Worm (Caenorhabditis elegans) whole organism, midembryonic: ENCODE measurements around the gene nit-1.

ENCODE experiments used
- T22C8.4 ChIP-seq: fragments of 200-800 bp; sonication (Bioruptor generic); IDR thresholded peaks from 2 replicates; pipeline ENCODE4 v1.3.6; 2022; ENCODE audit warnings: missing genetic modification characterization, missing compliant biosample characterization
- cog-1 ChIP-seq: sonication (generic microtip); optimal IDR thresholded peaks from 2 replicates; lab custom pipeline; 2016; ENCODE audit warnings: missing genetic modification characterization, missing compliant biosample characterization
- flt-1 ChIP-seq: fragments of 200-800 bp; sonication (Bioruptor generic); IDR thresholded peaks from 2 replicates; pipeline ENCODE4 v1.3.6; 2022; ENCODE audit warnings: missing genetic modification characterization, missing compliant biosample characterization
- klf-2 ChIP-seq: fragments of 200-800 bp; sonication (Bioruptor generic); conservative IDR thresholded peaks from 2 replicates; pipeline ENCODE4 v1.3.6; 2022; ENCODE audit warnings: missing genetic modification reagents, missing genetic modification characterization, missing compliant biosample characterization
- med-1 ChIP-seq: sonication (generic microtip); optimal IDR thresholded peaks from 2 replicates; lab custom pipeline; 2017; ENCODE audit warnings: missing genetic modification characterization, mild to moderate bottlenecking, missing compliant biosample characterization, antibody characterized with exemption, missing genetic modification reagents; ENCODE audit not compliant: insufficient read depth
- ref-1 ChIP-seq: fragments of 200-800 bp; sonication (Bioruptor generic); conservative IDR thresholded peaks from 2 replicates; pipeline ENCODE4 v1.3.6; 2022; ENCODE audit warnings: missing genetic modification reagents, missing genetic modification characterization, missing compliant biosample characterization
- tab-1 ChIP-seq: fragments of 200-800 bp; sonication (Bioruptor generic); IDR thresholded peaks from 2 replicates; pipeline ENCODE4 v1.3.6; 2022; ENCODE audit warnings: missing genetic modification characterization, missing compliant biosample characterization
- ztf-23 ChIP-seq: fragments of 200-800 bp; sonication (Bioruptor generic); IDR thresholded peaks from 2 replicates; pipeline ENCODE4 v1.3.6; 2022; ENCODE audit warnings: missing genetic modification reagents, missing genetic modification characterization, missing compliant biosample characterization
- ztf-29 ChIP-seq: fragments of 200-800 bp; sonication (Bioruptor generic); IDR thresholded peaks from 2 replicates; pipeline ENCODE4 v1.3.6; 2022; ENCODE audit warnings: missing genetic modification reagents, missing genetic modification characterization, missing compliant biosample characterization

DNA sequence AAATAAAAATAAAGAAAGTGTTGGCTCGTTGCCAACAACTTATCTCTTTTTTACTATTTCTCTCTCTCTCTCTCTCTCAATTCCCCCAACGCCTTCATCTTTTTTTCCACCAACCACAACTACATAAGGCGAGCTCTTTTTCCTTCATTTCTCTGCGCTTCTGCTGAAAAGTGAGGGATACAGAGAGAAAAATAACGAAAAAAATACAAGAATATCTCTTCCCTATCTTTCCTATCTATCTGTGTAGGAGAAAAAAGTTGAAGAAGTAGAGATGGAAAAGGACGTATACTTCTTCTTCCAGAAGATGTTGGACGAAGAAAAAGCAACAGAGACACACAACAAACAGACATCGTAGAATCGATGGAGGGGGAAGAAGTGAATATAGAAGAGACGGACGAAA is 23.2 kb upstream of the nit-1 start:
- TF ChIP-seq ztf-23 (no peak), cog-1 (tag; lab: Kevin White, UChicago) (no peak), tab-1 (GFP tag; lab: Robert Waterston, UW) (no peak), med-1 (GFP tag; lab: Kevin White, UChicago) (no peak), ztf-29 (GFP tag; lab: Robert Waterston, UW) (no peak), ref-1 (GFP tag; lab: Robert Waterston, UW) (no peak), flt-1 (GFP tag; lab: Robert Waterston, UW) (no peak), klf-2 (GFP tag; lab: Robert Waterston, UW) (no peak), T22C8.4 (GFP tag; lab: Robert Waterston, UW) (no peak)
